Worm (Caenorhabditis elegans) whole organism, late embryonic: Measurements from ENCODE around the gene C30E1.4.

Source experiments
- F13H6.1 ChIP-seq: sonication (generic microtip); optimal IDR thresholded peaks from 2 replicates; lab custom pipeline; 2016; ENCODE audit warnings: missing genetic modification characterization, missing compliant biosample characterization
- K09A11.1 ChIP-seq: sonication (generic microtip); optimal IDR thresholded peaks from 2 replicates; lab custom pipeline; 2017; ENCODE audit warnings: antibody characterized with exemption, mild to moderate bottlenecking, missing genetic modification characterization, missing compliant biosample characterization; ENCODE audit not compliant: insufficient read depth
- T23F11.4 ChIP-seq: fragments of 200-800 bp; sonication (Bioruptor generic); optimal IDR thresholded peaks from 2 replicates; lab custom pipeline; 2018; ENCODE audit warnings: mild to moderate bottlenecking, missing genetic modification characterization, missing compliant biosample characterization
- Y22D7AL.16 ChIP-seq: sonication (generic microtip); optimal IDR thresholded peaks from 2 replicates; lab custom pipeline; 2016; ENCODE audit warnings: missing genetic modification characterization, missing compliant biosample characterization
- ama-1 ChIP-seq: fragments of 150-350 bp; optimal IDR thresholded peaks from 2 replicates; lab custom pipeline; 2014
- ceh-18 ChIP-seq: sonication (generic microtip); optimal IDR thresholded peaks from 2 replicates; lab custom pipeline; 2016; ENCODE audit warnings: missing genetic modification characterization, missing compliant biosample characterization
- ceh-31 ChIP-seq: sonication (generic microtip); optimal IDR thresholded peaks from 2 replicates; lab custom pipeline; 2016; ENCODE audit warnings: missing genetic modification characterization, missing compliant biosample characterization
- ceh-45 ChIP-seq: fragments of 200-800 bp; sonication (Bioruptor generic); IDR thresholded peaks from 2 replicates; pipeline ENCODE4 v1.3.6; 2022; ENCODE audit warnings: missing genetic modification reagents, missing genetic modification characterization, missing compliant biosample characterization
- ceh-9 ChIP-seq: sonication (generic microtip); optimal IDR thresholded peaks from 2 replicates; lab custom pipeline; 2016; ENCODE audit warnings: mild to moderate bottlenecking, missing genetic modification characterization, inconsistent platforms, missing compliant biosample characterization
- che-1 ChIP-seq: sonication (generic microtip); optimal IDR thresholded peaks from 2 replicates; lab custom pipeline; 2016; ENCODE audit warnings: mild to moderate bottlenecking, missing genetic modification characterization, missing compliant biosample characterization
- dmd-4 ChIP-seq: sonication (generic microtip); optimal IDR thresholded peaks from 2 replicates; lab custom pipeline; 2016; ENCODE audit warnings: borderline replicate concordance, missing genetic modification characterization, missing compliant biosample characterization
- ets-4 ChIP-seq: sonication (generic microtip); optimal IDR thresholded peaks from 2 replicates; lab custom pipeline; 2016; ENCODE audit warnings: missing genetic modification characterization, missing compliant biosample characterization
- fkh-10 ChIP-seq: fragments of 150-350 bp; optimal IDR thresholded peaks from 2 replicates; lab custom pipeline; 2014; ENCODE audit warnings: missing biosample characterization, missing genetic modification reagents, missing genetic modification characterization
- fkh-6 ChIP-seq: sonication (generic microtip); optimal IDR thresholded peaks from 2 replicates; lab custom pipeline; 2016; ENCODE audit warnings: missing genetic modification characterization, missing compliant biosample characterization
- gmeb-2 ChIP-seq: sonication (generic microtip); optimal IDR thresholded peaks from 2 replicates; lab custom pipeline; 2016; ENCODE audit warnings: missing genetic modification characterization, inconsistent platforms, missing compliant biosample characterization
- hlh-30 ChIP-seq: sonication (generic microtip); optimal IDR thresholded peaks from 2 replicates; lab custom pipeline; 2017; ENCODE audit warnings: antibody characterized with exemption, missing genetic modification characterization, missing compliant biosample characterization; ENCODE audit not compliant: insufficient read depth
- pag-3 ChIP-seq: sonication (generic microtip); optimal IDR thresholded peaks from 2 replicates; lab custom pipeline; 2016; ENCODE audit warnings: missing compliant biosample characterization, missing genetic modification characterization, borderline replicate concordance
- pat-9 ChIP-seq: fragments of 200-800 bp; sonication (Bioruptor generic); optimal IDR thresholded peaks from 2 replicates; lab custom pipeline; 2018; ENCODE audit warnings: mild to moderate bottlenecking, missing genetic modification characterization, moderate library complexity, missing compliant biosample characterization
- pax-1 ChIP-seq: fragments of 150-350 bp; optimal IDR thresholded peaks from 2 replicates; lab custom pipeline; 2014; ENCODE audit warnings: missing biosample characterization, missing genetic modification characterization
- pha-4 ChIP-seq: fragments of 150-350 bp; optimal IDR thresholded peaks from 2 replicates; lab custom pipeline; 2018; ENCODE audit warnings: missing biosample characterization, missing genetic modification reagents, missing genetic modification characterization
- pros-1 ChIP-seq: fragments of 150-350 bp; optimal IDR thresholded peaks from 2 replicates; lab custom pipeline; 2014; ENCODE audit warnings: missing biosample characterization, missing genetic modification reagents, missing genetic modification characterization
- ref-2 ChIP-seq: sonication (generic microtip); optimal IDR thresholded peaks from 2 replicates; lab custom pipeline; 2016; ENCODE audit warnings: missing genetic modification characterization, missing compliant biosample characterization
- sox-2 ChIP-seq: fragments of 200-800 bp; sonication (Bioruptor generic); IDR thresholded peaks from 2 replicates; pipeline ENCODE4 v1.3.6; 2022; ENCODE audit warnings: missing genetic modification reagents, missing genetic modification characterization, missing compliant biosample characterization
- tbx-2 ChIP-seq: sonication (generic microtip); optimal IDR thresholded peaks from 2 replicates; lab custom pipeline; 2016; ENCODE audit warnings: missing genetic modification characterization, missing compliant biosample characterization
- unc-55 ChIP-seq: sonication (generic microtip); optimal IDR thresholded peaks from 2 replicates; lab custom pipeline; 2017; ENCODE audit warnings: missing biosample characterization, missing genetic modification reagents, missing genetic modification characterization
- zip-5 ChIP-seq: sonication (generic microtip); optimal IDR thresholded peaks from 2 replicates; lab custom pipeline; 2016; ENCODE audit warnings: missing genetic modification characterization, missing compliant biosample characterization

C30E1.4 gene

ce11 chrX:16967813-16968212, 44.1 kb downstream of the C30E1.4 start:
- TF ChIP-seq che-1 (no peak), ama-1 (lab: Kevin White, UChicago) (no peak), F13H6.1 (tag; lab: Kevin White, UChicago) (no peak), gmeb-2 (tag; lab: Kevin White, UChicago) (no peak), zip-5 (tag; lab: Kevin White, UChicago) (no peak), sox-2 (no peak), ets-4 (tag; lab: Kevin White, UChicago) (no peak), dmd-4 (tag; lab: Kevin White, UChicago) (no peak), pax-1 (tag; lab: Kevin White, UChicago) (no peak), unc-55 (GFP tag; lab: Kevin White, UChicago) (no peak), ceh-18 (tag; lab: Kevin White, UChicago) (no peak), ref-2 (tag; lab: Kevin White, UChicago) (no peak), hlh-30 (tag; lab: Kevin White, UChicago) (no peak)

ce11 chrX:16976043-16976442, 52.3 kb downstream of the C30E1.4 start, which contains the start of gene F52G3.5:
TSS of gene F52G3.5 (minus strand) at chrX:16976143.
- TF ChIP-seq K09A11.1 (tag; lab: Kevin White, UChicago) (no peak), pag-3 (tag; lab: Kevin White, UChicago) (no peak), pros-1 (tag; lab: Kevin White, UChicago) (no peak), pat-9 (tag; lab: Kevin White, UChicago) (no peak), ceh-9 (tag; lab: Kevin White, UChicago) (no peak), pha-4 (no peak), T23F11.4 (GFP tag; lab: Kevin White, UChicago) (no peak), ceh-31 (tag; lab: Kevin White, UChicago) (no peak), fkh-6 (tag; lab: Kevin White, UChicago) (no peak), ceh-45 (GFP tag; lab: Robert Waterston, UW) (no peak), fkh-10 (GFP tag; lab: Kevin White, UChicago) (no peak), tbx-2 (tag; lab: Kevin White, UChicago) (no peak), Y22D7AL.16 (tag; lab: Kevin White, UChicago) (no peak), dmd-4 (tag; lab: Kevin White, UChicago) (no peak)
